Worm (Caenorhabditis elegans) whole organism, young adult: ENCODE results near the gene ran-1.

Source experiments
- B0019.2 ChIP-seq: fragments of 200-800 bp; sonication (Bioruptor generic); conservative IDR thresholded peaks from 2 replicates; pipeline ENCODE4 v1.3.6; 2022; ENCODE audit warnings: missing genetic modification reagents, missing genetic modification characterization, missing compliant biosample characterization
- C06A6.2 ChIP-seq: fragments of 200-800 bp; sonication (Bioruptor generic); conservative IDR thresholded peaks from 2 replicates; pipeline ENCODE4 v1.3.6; 2022; ENCODE audit warnings: missing genetic modification characterization, missing compliant biosample characterization
- C17E4.6 ChIP-seq: fragments of 200-800 bp; sonication (Bioruptor generic); IDR thresholded peaks from 2 replicates; pipeline ENCODE4 v1.3.6; 2022; ENCODE audit warnings: missing genetic modification reagents, missing genetic modification characterization, missing compliant biosample characterization
- F37B4.10 ChIP-seq: fragments of 200-800 bp; sonication (Bioruptor generic); IDR thresholded peaks from 2 replicates; pipeline ENCODE4 v1.3.6; 2022; ENCODE audit warnings: missing genetic modification characterization, missing compliant biosample characterization
- F49E8.2 ChIP-seq: sonication (generic microtip); optimal IDR thresholded peaks from 3 replicates; lab custom pipeline; 2017; ENCODE audit warnings: missing genetic modification characterization, mild to moderate bottlenecking, missing compliant biosample characterization, antibody characterized with exemption, moderate library complexity; ENCODE audit not compliant: insufficient read depth
- F52B5.7 ChIP-seq: sonication (generic microtip); optimal IDR thresholded peaks from 2 replicates; lab custom pipeline; 2016; ENCODE audit warnings: mild to moderate bottlenecking, missing genetic modification characterization, missing compliant biosample characterization
- K12H6.12 ChIP-seq: fragments of 200-800 bp; sonication (Bioruptor generic); optimal IDR thresholded peaks from 2 replicates; lab custom pipeline; 2018; ENCODE audit warnings: mild to moderate bottlenecking, missing genetic modification characterization, missing compliant biosample characterization
- T07F8.4 ChIP-seq: sonication (generic microtip); optimal IDR thresholded peaks from 2 replicates; lab custom pipeline; 2016; ENCODE audit warnings: mild to moderate bottlenecking, missing genetic modification characterization, moderate library complexity, missing compliant biosample characterization
- T26A5.8 ChIP-seq: sonication (generic microtip); optimal IDR thresholded peaks from 2 replicates; lab custom pipeline; 2016; ENCODE audit warnings: missing genetic modification characterization, missing compliant biosample characterization
- Y67H2A.10 ChIP-seq: fragments of 200-800 bp; sonication (Bioruptor generic); conservative IDR thresholded peaks from 2 replicates; pipeline ENCODE4 v1.3.6; 2022; ENCODE audit warnings: missing genetic modification reagents, missing genetic modification characterization, missing compliant biosample characterization
- ZK185.1 ChIP-seq: sonication (generic microtip); optimal IDR thresholded peaks from 2 replicates; lab custom pipeline; 2016; ENCODE audit warnings: mild to moderate bottlenecking, missing genetic modification characterization, missing compliant biosample characterization; ENCODE audit not compliant: poor library complexity, severe bottlenecking
- aptf-2 ChIP-seq: fragments of 200-800 bp; sonication (Bioruptor generic); conservative IDR thresholded peaks from 2 replicates; pipeline ENCODE4 v1.3.6; 2022; ENCODE audit warnings: missing genetic modification reagents, missing genetic modification characterization, missing compliant biosample characterization
- atf-7 ChIP-seq: sonication (generic microtip); optimal IDR thresholded peaks from 2 replicates; lab custom pipeline; 2017; ENCODE audit warnings: mild to moderate bottlenecking, missing genetic modification characterization, missing compliant biosample characterization
- attf-5 ChIP-seq: fragments of 200-800 bp; sonication (Bioruptor generic); optimal IDR thresholded peaks from 2 replicates; lab custom pipeline; 2018; ENCODE audit warnings: mild to moderate bottlenecking, missing genetic modification characterization, missing compliant biosample characterization
- attf-6 ChIP-seq: fragments of 200-800 bp; sonication (Bioruptor generic); IDR thresholded peaks from 2 replicates; pipeline ENCODE4 v1.3.6; 2022; ENCODE audit warnings: missing genetic modification reagents, missing genetic modification characterization, missing compliant biosample characterization
- cebp-2 ChIP-seq: fragments of 200-800 bp; sonication (Bioruptor generic); IDR thresholded peaks from 2 replicates; pipeline ENCODE4 v1.3.6; 2022; ENCODE audit warnings: missing genetic modification characterization, missing compliant biosample characterization
- ceh-100 ChIP-seq: fragments of 200-800 bp; sonication (Bioruptor generic); IDR thresholded peaks from 2 replicates; pipeline ENCODE4 v1.3.6; 2022; ENCODE audit warnings: missing genetic modification reagents, missing genetic modification characterization, missing compliant biosample characterization
- ceh-27 ChIP-seq: fragments of 200-800 bp; sonication (Bioruptor generic); optimal IDR thresholded peaks from 2 replicates; lab custom pipeline; 2018; ENCODE audit warnings: mild to moderate bottlenecking, missing genetic modification characterization, moderate library complexity, missing compliant biosample characterization
- ceh-91 ChIP-seq: fragments of 200-800 bp; sonication (Bioruptor generic); IDR thresholded peaks from 2 replicates; pipeline ENCODE4 v1.3.6; 2022; ENCODE audit warnings: missing genetic modification reagents, missing genetic modification characterization, missing compliant biosample characterization
- dox-1 ChIP-seq: fragments of 200-800 bp; sonication (Bioruptor generic); IDR thresholded peaks from 2 replicates; pipeline ENCODE4 v1.3.6; 2022; ENCODE audit warnings: missing genetic modification reagents, missing genetic modification characterization, missing compliant biosample characterization
- dpff-1 ChIP-seq: sonication (generic microtip); optimal IDR thresholded peaks from 2 replicates; lab custom pipeline; 2017; ENCODE audit warnings: mild to moderate bottlenecking, missing genetic modification characterization, missing compliant biosample characterization
- ets-4 ChIP-seq: fragments of 200-800 bp; sonication (Bioruptor generic); optimal IDR thresholded peaks from 2 replicates; lab custom pipeline; 2018; ENCODE audit warnings: mild to moderate bottlenecking, missing genetic modification characterization, missing compliant biosample characterization
- him-1 ChIP-seq: sonication (generic microtip); optimal IDR thresholded peaks from 2 replicates; lab custom pipeline; 2016; ENCODE audit warnings: missing genotype, missing genetic modification reagents, missing genetic modification characterization, missing compliant biosample characterization
- hlh-12 ChIP-seq: sonication (generic microtip); optimal IDR thresholded peaks from 2 replicates; lab custom pipeline; 2016; ENCODE audit warnings: missing genetic modification characterization, missing compliant biosample characterization
- hrde-1 ChIP-seq: sonication (generic microtip); optimal IDR thresholded peaks from 2 replicates; lab custom pipeline; 2016; ENCODE audit warnings: missing genetic modification characterization, mild to moderate bottlenecking, missing compliant biosample characterization, moderate library complexity, missing genotype, missing genetic modification reagents, borderline replicate concordance
- hsf-1 ChIP-seq: fragments of 200-800 bp; sonication (Bioruptor generic); IDR thresholded peaks from 2 replicates; pipeline ENCODE4 v1.3.6; 2022; ENCODE audit warnings: missing genetic modification reagents, missing genetic modification characterization, missing compliant biosample characterization
- let-607 ChIP-seq, 2 experiments: fragments of 200-800 bp in 1 of 2; sonication (Bioruptor generic) in 1 of 2; sonication (generic microtip) in 1 of 2; optimal IDR thresholded peaks; 2 replicates each; lab custom pipeline; 2016 to 2018; ENCODE audit warnings: mild to moderate bottlenecking in 2 of 2, missing compliant biosample characterization in 2 of 2, missing genetic modification characterization in 2 of 2, moderate library complexity in 2 of 2, missing genotype in 1 of 2
- lin-35 ChIP-seq, 3 experiments: fragments of 150-350 bp in 2 of 3; sonication (generic microtip) in 1 of 3; optimal IDR thresholded peaks; 2 replicates each; lab custom pipeline; 2014 to 2018; ENCODE audit warnings: missing biosample characterization in 3 of 3, missing genetic modification characterization in 3 of 3, missing genetic modification reagents in 3 of 3
- lir-1 ChIP-seq: fragments of 200-800 bp; sonication (Bioruptor generic); conservative IDR thresholded peaks from 2 replicates; pipeline ENCODE4 v1.3.6; 2022; ENCODE audit warnings: missing genetic modification reagents, missing genetic modification characterization, missing compliant biosample characterization
- lsy-27 ChIP-seq: sonication (generic microtip); optimal IDR thresholded peaks from 2 replicates; lab custom pipeline; 2017; ENCODE audit warnings: missing genetic modification characterization, mild to moderate bottlenecking, missing compliant biosample characterization, antibody characterized with exemption, missing genotype, borderline replicate concordance; ENCODE audit not compliant: insufficient read depth
- mcd-1 ChIP-seq: fragments of 200-800 bp; sonication (Bioruptor generic); IDR thresholded peaks from 2 replicates; pipeline ENCODE4 v1.3.6; 2022; ENCODE audit warnings: missing genetic modification reagents, missing genetic modification characterization, missing compliant biosample characterization
- mel-28 ChIP-seq: sonication (generic microtip); optimal IDR thresholded peaks from 2 replicates; lab custom pipeline; 2016; ENCODE audit warnings: borderline replicate concordance, mild to moderate bottlenecking, missing genetic modification characterization, missing compliant biosample characterization
- nfya-2 ChIP-seq: fragments of 200-800 bp; sonication (Bioruptor generic); IDR thresholded peaks from 2 replicates; pipeline ENCODE4 v1.3.6; 2022; ENCODE audit warnings: missing genetic modification reagents, missing genetic modification characterization, missing compliant biosample characterization
- nfyb-1 ChIP-seq: fragments of 200-800 bp; sonication (Bioruptor generic); IDR thresholded peaks from 2 replicates; pipeline ENCODE4 v1.3.6; 2022; ENCODE audit warnings: missing genetic modification reagents, missing genetic modification characterization, missing compliant biosample characterization
- nhr-90 ChIP-seq: sonication (generic microtip); optimal IDR thresholded peaks from 2 replicates; lab custom pipeline; 2016; ENCODE audit warnings: missing genotype, mild to moderate bottlenecking, missing genetic modification characterization, missing compliant biosample characterization
- pha-4 ChIP-seq: fragments of 150-350 bp; sonication (generic microtip); optimal IDR thresholded peaks from 2 replicates; lab custom pipeline; 2014; ENCODE audit warnings: missing biosample characterization, missing genetic modification reagents, missing genetic modification characterization
- rcor-1 ChIP-seq: fragments of 200-800 bp; sonication (Bioruptor generic); IDR thresholded peaks from 2 replicates; pipeline ENCODE4 v1.3.6; 2022; ENCODE audit warnings: missing genetic modification reagents, missing genetic modification characterization, missing compliant biosample characterization
- sea-2 ChIP-seq: fragments of 200-800 bp; sonication (Bioruptor generic); IDR thresholded peaks from 2 replicates; pipeline ENCODE4 v1.3.6; 2022; ENCODE audit warnings: missing genetic modification characterization, missing compliant biosample characterization
- snpc-1.1 ChIP-seq: sonication (generic microtip); optimal IDR thresholded peaks from 2 replicates; lab custom pipeline; 2017; ENCODE audit warnings: missing genetic modification characterization, mild to moderate bottlenecking, missing compliant biosample characterization, antibody characterized with exemption, moderate library complexity, missing genotype, missing genetic modification reagents; ENCODE audit not compliant: insufficient read depth
- sptf-2 ChIP-seq: fragments of 200-800 bp; sonication (Bioruptor generic); optimal IDR thresholded peaks from 2 replicates; lab custom pipeline; 2018; ENCODE audit warnings: mild to moderate bottlenecking, missing genetic modification characterization, missing compliant biosample characterization
- tbp1 ChIP-seq: fragments of 200-800 bp; sonication (Bioruptor generic); optimal IDR thresholded peaks from 2 replicates; lab custom pipeline; 2018; ENCODE audit warnings: mild to moderate bottlenecking, missing genetic modification characterization, missing compliant biosample characterization
- tbx-9 ChIP-seq: sonication (generic microtip); optimal IDR thresholded peaks from 2 replicates; lab custom pipeline; 2016; ENCODE audit warnings: borderline replicate concordance, missing genetic modification characterization, inconsistent platforms, missing compliant biosample characterization
- zim-3 ChIP-seq: sonication (generic microtip); optimal IDR thresholded peaks from 2 replicates; lab custom pipeline; 2017; ENCODE audit warnings: mild to moderate bottlenecking, missing genetic modification characterization, moderate library complexity, missing compliant biosample characterization
- ztf-25 ChIP-seq: fragments of 200-800 bp; sonication (Bioruptor generic); IDR thresholded peaks from 2 replicates; pipeline ENCODE4 v1.3.6; 2022; ENCODE audit warnings: missing genetic modification reagents, missing genetic modification characterization, missing compliant biosample characterization
- ztf-6 ChIP-seq: fragments of 200-800 bp; sonication (Bioruptor generic); IDR thresholded peaks from 2 replicates; pipeline ENCODE4 v1.3.6; 2022; ENCODE audit warnings: missing genetic modification reagents, missing genetic modification characterization, missing compliant biosample characterization

ran-1 gene

ce11 chrIII:10759050-10760023, 11.8 kb upstream of the ran-1 start, which contains the start of gene tasp-1 (continued):
- TF ChIP-seq ceh-100 (GFP tag; lab: Robert Waterston, UW) (peak; percentile 98), nhr-90 (peak; percentile 99), lir-1 (GFP tag; lab: Robert Waterston, UW) (peak; percentile 100), lin-35 (GFP tag; optimal IDR thresholded peaks at IDR 0.05; lab: Kevin White, UChicago) (peak; percentile 96 to 100 (median 99)), attf-6 (GFP tag; lab: Robert Waterston, UW) (peak; percentile 87), hsf-1 (GFP tag; lab: Robert Waterston, UW) (peak; percentile 93), atf-7 (tag; lab: Kevin White, UChicago) (peak; percentile 100), ceh-91 (peak; percentile 99), rcor-1 (peak; percentile 99), cebp-2 (GFP tag; lab: Robert Waterston, UW) (peak; percentile 98), snpc-1.1 (tag; lab: Kevin White, UChicago) (peak; percentile 85), tbx-9 (tag; lab: Kevin White, UChicago) (peak; percentile 89), sea-2 (GFP tag; lab: Robert Waterston, UW) (peak; percentile 100), C06A6.2 (GFP tag; lab: Robert Waterston, UW) (peak; percentile 100), ets-4 (GFP tag; lab: Kevin White, UChicago) (peak; percentile 100), ztf-6 (GFP tag; lab: Robert Waterston, UW) (peak; percentile 99), mcd-1 (GFP tag; lab: Robert Waterston, UW) (peak; percentile 99), hrde-1 (tag; lab: Kevin White, UChicago) (peak; percentile 95), hlh-12 (tag; lab: Kevin White, UChicago) (no peak), B0019.2 (peak; percentile 98), zim-3 (tag; lab: Kevin White, UChicago) (peak; percentile 98), pha-4 (tag; lab: Kevin White, UChicago) (peak; percentile 99), dox-1 (peak; percentile 100), him-1 (peak; percentile 90), nfya-2 (peak; percentile 96), mel-28 (tag; lab: Kevin White, UChicago) (peak; percentile 94), dpff-1 (tag; lab: Kevin White, UChicago) (peak; percentile 98), C17E4.6 (GFP tag; lab: Robert Waterston, UW) (peak; percentile 100), ztf-25 (GFP tag; lab: Robert Waterston, UW) (peak; percentile 100), nfyb-1 (GFP tag; lab: Robert Waterston, UW) (peak; percentile 100), lsy-27 (tag; lab: Kevin White, UChicago) (peak; percentile 68), sptf-2 (GFP tag; lab: Kevin White, UChicago) (peak; percentile 99), let-607 (tag; optimal IDR thresholded peaks at IDR 0.05; lab: Kevin White, UChicago) (peak; percentile 96 to 97), F49E8.2 (peak; percentile 98), F37B4.10 (peak; percentile 99), ZK185.1 (tag; lab: Kevin White, UChicago) (peak; percentile 99), Y67H2A.10 (GFP tag; lab: Robert Waterston, UW) (peak; percentile 100), T26A5.8 (peak; percentile 90), aptf-2 (GFP tag; lab: Robert Waterston, UW) (peak; percentile 94), tbp1 (GFP tag; lab: Kevin White, UChicago) (peak; percentile 84), F52B5.7 (tag; lab: Kevin White, UChicago) (peak; percentile 99), K12H6.12 (peak; percentile 100), ceh-27 (GFP tag; lab: Kevin White, UChicago) (peak; percentile 100), attf-5 (GFP tag; lab: Kevin White, UChicago) (peak; percentile 100), T07F8.4 (tag; lab: Kevin White, UChicago) (peak; percentile 96)
